Fruit fly (Drosophila melanogaster) whole organism, embryonic: Measurements from ENCODE around the gene CG17562.

Experiments used
- Abd-B ChIP-seq: fragments of 200-800 bp; sonication (Bioruptor generic); optimal IDR thresholded peaks from 2 replicates; lab custom pipeline; 2018; ENCODE audit warnings: missing biosample characterization, mild to moderate bottlenecking, missing genetic modification characterization, moderate library complexity
- Ada2b ChIP-seq: fragments of 200-800 bp; sonication (Bioruptor generic); IDR thresholded peaks from 2 replicates; pipeline ENCODE4 v1.3.6; 2022; ENCODE audit warnings: missing biosample characterization, missing genetic modification characterization
- Adf1 ChIP-seq: fragments of 200-800 bp; sonication (Bioruptor generic); IDR thresholded peaks from 2 replicates; pipeline ENCODE4 v1.3.6; 2022; ENCODE audit warnings: missing biosample characterization, missing genetic modification characterization
- Atf-2 ChIP-seq: fragments of 200-800 bp; sonication (Bioruptor generic); optimal IDR thresholded peaks from 2 replicates; lab custom pipeline; 2016; ENCODE audit warnings: missing biosample characterization, missing genetic modification characterization
- Awh ChIP-seq: fragments of 200-800 bp; sonication (Bioruptor generic); IDR thresholded peaks from 2 replicates; pipeline ENCODE4, ENCODE4 v1.3.6; 2022; ENCODE audit warnings: missing biosample characterization, missing genetic modification characterization
- CG10654 ChIP-seq: fragments of 200-800 bp; sonication (Bioruptor generic); optimal IDR thresholded peaks from 2 replicates; lab custom pipeline; 2016; ENCODE audit warnings: missing biosample characterization, missing genetic modification characterization
- CG17385 ChIP-seq: fragments of 200-800 bp; sonication (Bioruptor generic); optimal IDR thresholded peaks from 3 replicates; lab custom pipeline; 2018; ENCODE audit warnings: missing biosample characterization, mild to moderate bottlenecking, missing genetic modification characterization
- CG17612 ChIP-seq: fragments of 200-800 bp; sonication (Bioruptor generic); IDR thresholded peaks from 2 replicates; pipeline ENCODE4 v1.3.6; 2022; ENCODE audit warnings: missing biosample characterization, missing genetic modification characterization
- CG17802 ChIP-seq: fragments of 200-800 bp; sonication (Bioruptor generic); optimal IDR thresholded peaks from 2 replicates; lab custom pipeline; 2018; ENCODE audit warnings: missing biosample characterization, mild to moderate bottlenecking, missing genetic modification characterization, moderate library complexity
- CG18011 ChIP-seq: fragments of 200-800 bp; sonication (Bioruptor generic); optimal IDR thresholded peaks from 2 replicates; lab custom pipeline; 2017; ENCODE audit warnings: missing biosample characterization, missing genetic modification characterization, mild to moderate bottlenecking, moderate library complexity, missing genotype
- CG18262 ChIP-seq: fragments of 200-800 bp; optimal IDR thresholded peaks from 3 replicates; lab custom pipeline; 2019; ENCODE audit warnings: missing biosample characterization, mild to moderate bottlenecking, missing genetic modification characterization, moderate library complexity
- CG2678 ChIP-seq: fragments of 200-800 bp; sonication (Bioruptor generic); optimal IDR thresholded peaks from 3 replicates; lab custom pipeline; 2019; ENCODE audit warnings: missing biosample characterization, mild to moderate bottlenecking, missing genetic modification characterization, moderate library complexity
- CG2875 ChIP-seq: fragments of 200-800 bp; sonication (Bioruptor generic); optimal IDR thresholded peaks from 2 replicates; lab custom pipeline; 2017; ENCODE audit warnings: missing biosample characterization, mild to moderate bottlenecking, missing genetic modification characterization, missing genetic modification reagents
- CG31365 ChIP-seq: fragments of 200-800 bp; sonication (Bioruptor generic); optimal IDR thresholded peaks from 2 replicates; lab custom pipeline; 2018; ENCODE audit warnings: missing biosample characterization, mild to moderate bottlenecking, missing genetic modification characterization
- CG3847 ChIP-seq: fragments of 200-800 bp; sonication (Bioruptor generic); IDR thresholded peaks from 2 replicates; pipeline ENCODE4 v1.3.6; 2022; ENCODE audit warnings: missing biosample characterization, missing genetic modification characterization
- CG4282 ChIP-seq: fragments of 200-800 bp; sonication (Bioruptor generic); optimal IDR thresholded peaks from 2 replicates; lab custom pipeline; 2016; ENCODE audit warnings: missing biosample characterization, missing genetic modification characterization
- CG4360 ChIP-seq: fragments of 200-800 bp; sonication (Bioruptor generic); IDR thresholded peaks from 2 replicates; pipeline ENCODE4 v1.3.6; 2022; ENCODE audit warnings: missing biosample characterization, missing genetic modification characterization
- CG4424 ChIP-seq: fragments of 200-800 bp; sonication (Bioruptor generic); optimal IDR thresholded peaks from 3 replicates; lab custom pipeline; 2016; ENCODE audit warnings: missing biosample characterization, missing genetic modification characterization
- CG7987 ChIP-seq: fragments of 200-800 bp; sonication (Bioruptor generic); optimal IDR thresholded peaks from 2 replicates; lab custom pipeline; 2018; ENCODE audit warnings: missing biosample characterization, mild to moderate bottlenecking, missing genetic modification characterization, moderate library complexity
- CG9215 ChIP-seq: fragments of 200-800 bp; sonication (Bioruptor generic); IDR thresholded peaks from 2 replicates; pipeline ENCODE4 v1.3.6; 2022; ENCODE audit warnings: missing biosample characterization, missing genetic modification characterization
- D ChIP-seq, 2 experiments: fragments of 200-800 bp in 1 of 2; fragments of >200 bp in 1 of 2; sonication (Bioruptor generic) in 1 of 2; optimal IDR thresholded peaks; 2 replicates in 1 of 2; 3 replicates in 1 of 2; lab custom pipeline; 2017; ENCODE audit warnings: mild to moderate bottlenecking in 1 of 2, missing biosample characterization in 1 of 2, missing genetic modification characterization in 1 of 2, missing genetic modification reagents in 1 of 2
- Fer1 ChIP-seq: fragments of 200-800 bp; sonication (Bioruptor generic); optimal IDR thresholded peaks from 2 replicates; lab custom pipeline; 2017; ENCODE audit warnings: missing biosample characterization, mild to moderate bottlenecking, missing genetic modification characterization
- H15 ChIP-seq: fragments of 200-800 bp; sonication (Bioruptor generic); IDR thresholded peaks from 3 replicates; pipeline ENCODE4 v1.3.6; 2022; ENCODE audit warnings: missing biosample characterization, missing genetic modification characterization
- HLH4C ChIP-seq: fragments of 200-800 bp; sonication (Bioruptor generic); IDR thresholded peaks from 3 replicates; pipeline ENCODE4 v1.3.6; 2022; ENCODE audit warnings: missing biosample characterization, missing genetic modification characterization; ENCODE audit not compliant: partially characterized antibody
- HmgZ ChIP-seq: fragments of 200-800 bp; sonication (Bioruptor generic); optimal IDR thresholded peaks from 2 replicates; lab custom pipeline; 2018; ENCODE audit warnings: missing biosample characterization, mild to moderate bottlenecking, missing genetic modification characterization
- Hr3 ChIP-seq: fragments of 200-800 bp; sonication (Bioruptor generic); optimal IDR thresholded peaks from 3 replicates; lab custom pipeline; 2016; ENCODE audit warnings: missing biosample characterization, missing genetic modification characterization
- Jarid2 ChIP-seq: fragments of 200-800 bp; sonication (Bioruptor generic); optimal IDR thresholded peaks from 3 replicates; lab custom pipeline; 2017; ENCODE audit warnings: mild to moderate bottlenecking, missing biosample characterization, missing genetic modification reagents, missing genetic modification characterization
- MBD-R2 ChIP-seq: fragments of 200-800 bp; sonication (Bioruptor generic); IDR thresholded peaks from 2 replicates; pipeline ENCODE4 v1.3.6; 2022; ENCODE audit warnings: missing biosample characterization, missing genetic modification characterization
- Med ChIP-seq: fragments of 200-800 bp; sonication (Bioruptor generic); peaks from one replicate; lab custom pipeline; 2016; ENCODE audit warnings: missing biosample characterization, missing genetic modification characterization, mild to moderate bottlenecking, inconsistent platforms, moderate library complexity
- Myb ChIP-seq: fragments of 200-800 bp; sonication (Bioruptor generic); optimal IDR thresholded peaks from 2 replicates; lab custom pipeline; 2016; ENCODE audit warnings: missing biosample characterization, missing genetic modification characterization
- Nf-YC ChIP-seq: fragments of 200-800 bp; optimal IDR thresholded peaks from 3 replicates; lab custom pipeline; 2019; ENCODE audit warnings: missing biosample characterization, mild to moderate bottlenecking, missing genetic modification characterization, moderate library complexity
- Ptx1 ChIP-seq: fragments of 200-800 bp; sonication (Bioruptor generic); IDR thresholded peaks from 2 replicates; pipeline ENCODE4 v1.3.6; 2022; ENCODE audit warnings: missing biosample characterization, missing genetic modification characterization
- Stat92E ChIP-seq, 3 experiments: fragments of >200 bp in 2 of 3; fragments of 200-800 bp in 1 of 3; sonication (Bioruptor generic) in 1 of 3; optimal IDR thresholded peaks; 2 replicates each; lab custom pipeline; 2017 to 2019; ENCODE audit warnings: missing biosample characterization in 3 of 3, missing genetic modification characterization in 3 of 3, mild to moderate bottlenecking in 1 of 3, moderate library complexity in 1 of 3
- abd-A ChIP-seq: fragments of 200-800 bp; sonication (Bioruptor generic); optimal IDR thresholded peaks from 3 replicates; lab custom pipeline; 2019; ENCODE audit warnings: missing biosample characterization, mild to moderate bottlenecking, missing genetic modification characterization, moderate library complexity
- al ChIP-seq: fragments of 200-800 bp; sonication (Bioruptor generic); IDR thresholded peaks from 2 replicates; pipeline ENCODE4 v1.3.6; 2022; ENCODE audit warnings: missing biosample characterization, missing genetic modification characterization
- cg ChIP-seq: fragments of 200-800 bp; sonication (Bioruptor generic); optimal IDR thresholded peaks from 3 replicates; lab custom pipeline; 2019; ENCODE audit warnings: missing biosample characterization, mild to moderate bottlenecking, missing genetic modification characterization, moderate library complexity
- corto ChIP-seq: fragments of 200-800 bp; sonication (Bioruptor generic); optimal IDR thresholded peaks from 2 replicates; lab custom pipeline; 2016; ENCODE audit warnings: missing biosample characterization, mild to moderate bottlenecking, missing genetic modification characterization, moderate library complexity
- dati ChIP-seq: fragments of 200-800 bp; sonication (Bioruptor generic); IDR thresholded peaks from 2 replicates; pipeline ENCODE4 v1.3.6; 2022; ENCODE audit warnings: missing biosample characterization, missing genetic modification characterization
- emc ChIP-seq: fragments of 200-800 bp; sonication (Bioruptor generic); optimal IDR thresholded peaks from 2 replicates; lab custom pipeline; 2016; ENCODE audit warnings: missing biosample characterization, missing genetic modification characterization
- ems ChIP-seq: fragments of 200-800 bp; sonication (Bioruptor generic); optimal IDR thresholded peaks from 3 replicates; lab custom pipeline; 2016; ENCODE audit warnings: missing biosample characterization, missing genetic modification characterization
- exex ChIP-seq: fragments of 200-800 bp; sonication (Bioruptor generic); optimal IDR thresholded peaks from 4 replicates; lab custom pipeline; 2018; ENCODE audit warnings: missing biosample characterization, mild to moderate bottlenecking, missing genetic modification characterization, moderate library complexity
- grn ChIP-seq: fragments of 200-800 bp; sonication (Bioruptor generic); optimal IDR thresholded peaks from 3 replicates; lab custom pipeline; 2017; ENCODE audit warnings: missing biosample characterization, missing genetic modification characterization
- jing ChIP-seq: fragments of 200-800 bp; sonication (Bioruptor generic); optimal IDR thresholded peaks from 2 replicates; lab custom pipeline; 2018; ENCODE audit warnings: missing biosample characterization, mild to moderate bottlenecking, missing genetic modification characterization
- mld ChIP-seq: fragments of 200-800 bp; sonication (Bioruptor generic); IDR thresholded peaks from 3 replicates; pipeline ENCODE4 v1.3.6; 2022; ENCODE audit warnings: missing biosample characterization, missing genetic modification characterization; ENCODE audit not compliant: partially characterized antibody
- pb ChIP-seq: fragments of 200-800 bp; sonication (Bioruptor generic); optimal IDR thresholded peaks from 3 replicates; lab custom pipeline; 2016; ENCODE audit warnings: missing biosample characterization, missing genetic modification characterization
- sens-2 ChIP-seq: fragments of 200-800 bp; sonication (Bioruptor generic); IDR thresholded peaks from 2 replicates; pipeline ENCODE4 v1.3.6; 2022; ENCODE audit warnings: missing biosample characterization, missing genetic modification characterization
- slou ChIP-seq: fragments of 200-800 bp; sonication (Bioruptor generic); optimal IDR thresholded peaks from 3 replicates; lab custom pipeline; 2016; ENCODE audit warnings: missing biosample characterization, missing genetic modification characterization
- so ChIP-seq: fragments of 200-800 bp; sonication (Bioruptor generic); IDR thresholded peaks from 3 replicates; pipeline ENCODE4 v1.3.6; 2022; ENCODE audit warnings: missing biosample characterization, missing genetic modification characterization
- ssp ChIP-seq: fragments of 200-800 bp; sonication (Bioruptor generic); IDR thresholded peaks from 2 replicates; pipeline ENCODE4 v1.3.6; 2022; ENCODE audit warnings: missing biosample characterization, missing genetic modification characterization
- sug ChIP-seq: fragments of 200-800 bp; optimal IDR thresholded peaks from 2 replicates; lab custom pipeline; 2019; ENCODE audit warnings: missing biosample characterization, mild to moderate bottlenecking, missing genetic modification characterization, moderate library complexity
- vfl ChIP-seq: fragments of 200-800 bp; sonication (Bioruptor generic); optimal IDR thresholded peaks from 2 replicates; lab custom pipeline; 2016; ENCODE audit warnings: missing biosample characterization, missing genetic modification characterization

The CG17562 gene

dm6 chr3R:16625844-16626430 lies 10.8 kb downstream of the CG17562 start (continued):
- TF ChIP-seq CG31365 (tag; lab: Kevin White, UChicago) (no peak), Myb (GFP tag; lab: Kevin White, UChicago) (no peak), CG9215 (no peak), grn (GFP tag; lab: Kevin White, UChicago) (peak; percentile 32), abd-A (tag; lab: Kevin White, UChicago) (no peak), MBD-R2 (GFP tag; lab: Robert Waterston, UW) (no peak), CG4360 (GFP tag; lab: Robert Waterston, UW) (peak; percentile 82), Awh (GFP tag; lab: Robert Waterston, UW) (no peak), ssp (GFP tag; lab: Robert Waterston, UW) (no peak), CG17612 (GFP tag; lab: Robert Waterston, UW) (no peak), ems (no peak), HLH4C (GFP tag; lab: Robert Waterston, UW) (no peak), vfl (GFP tag; lab: Kevin White, UChicago) (no peak), H15 (GFP tag; lab: Robert Waterston, UW) (0 out of 3 replicates have a peak, but pooled peaks have one; percentile 29), Adf1 (GFP tag; lab: Robert Waterston, UW) (peak; percentile 85), Stat92E (GFP tag; optimal IDR thresholded peaks at IDR 0.05; lab: Kevin White, UChicago) (no peak), CG2678 (tag; lab: Kevin White, UChicago) (no peak), CG7987 (GFP tag; lab: Kevin White, UChicago) (no peak), Abd-B (no peak), HmgZ (tag; lab: Kevin White, UChicago) (no peak), Ptx1 (GFP tag; lab: Robert Waterston, UW) (no peak), so (GFP tag; lab: Robert Waterston, UW) (no peak), exex (tag; lab: Kevin White, UChicago) (no peak), D (optimal IDR thresholded peaks at IDR 0.05; lab: Kevin White, UChicago) (no peak), D (GFP tag; optimal IDR thresholded peaks at IDR 0.05; lab: Kevin White, UChicago) (no peak), Med (GFP tag; lab: Kevin White, UChicago) (peak; percentile 72), CG3847 (GFP tag; lab: Robert Waterston, UW) (no peak), Fer1 (GFP tag; lab: Kevin White, UChicago) (no peak), CG17385 (peak; percentile 68), dati (GFP tag; lab: Robert Waterston, UW) (no peak), al (GFP tag; lab: Robert Waterston, UW) (no peak), jing (GFP tag; lab: Kevin White, UChicago) (no peak), Hr3 (GFP tag; lab: Kevin White, UChicago) (no peak), mld (GFP tag; lab: Robert Waterston, UW) (no peak), sug (tag; lab: Kevin White, UChicago) (peak; percentile 3), CG4282 (GFP tag; lab: Kevin White, UChicago) (no peak), Atf-2 (GFP tag; lab: Kevin White, UChicago) (no peak), sens-2 (GFP tag; lab: Robert Waterston, UW) (no peak), slou (no peak), cg (GFP tag; lab: Kevin White, UChicago) (peak; percentile 57), emc (GFP tag; lab: Kevin White, UChicago) (no peak), corto (GFP tag; lab: Kevin White, UChicago) (no peak), CG4424 (no peak), CG18011 (GFP tag; lab: Kevin White, UChicago) (peak; percentile 21), CG2875 (GFP tag; lab: Kevin White, UChicago) (no peak), CG17802 (tag; lab: Kevin White, UChicago) (no peak), Nf-YC (tag; lab: Kevin White, UChicago) (no peak), CG18262 (tag; lab: Kevin White, UChicago) (no peak), CG10654 (GFP tag; lab: Kevin White, UChicago) (no peak), pb (GFP tag; lab: Kevin White, UChicago) (no peak), Ada2b (GFP tag; lab: Robert Waterston, UW) (no peak), Jarid2 (GFP tag; lab: Kevin White, UChicago) (no peak)
